Worm (Caenorhabditis elegans) whole organism, L4 larva: ENCODE data around the gene ast-1.
A peak's percentile ranks its signal among the peaks of the same experiment; 100 is the strongest.

Experiments used
- F10B5.3 ChIP-seq: sonication (generic microtip); optimal IDR thresholded peaks from 2 replicates; lab custom pipeline; 2016; ENCODE audit warnings: mild to moderate bottlenecking, missing genetic modification characterization, missing compliant biosample characterization
- F26F4.8 ChIP-seq: fragments of 200-800 bp; sonication (Bioruptor generic); conservative IDR thresholded peaks from 2 replicates; pipeline ENCODE4 v1.3.6; 2022; ENCODE audit warnings: missing genetic modification characterization, missing compliant biosample characterization
- F37D6.2 ChIP-seq: sonication (generic microtip); optimal IDR thresholded peaks from 2 replicates; lab custom pipeline; 2016; ENCODE audit warnings: mild to moderate bottlenecking, missing genetic modification characterization, missing compliant biosample characterization
- T20F7.1 ChIP-seq: fragments of 200-800 bp; sonication (Bioruptor generic); optimal IDR thresholded peaks from 2 replicates; lab custom pipeline; 2018; ENCODE audit warnings: mild to moderate bottlenecking, missing genetic modification characterization, missing compliant biosample characterization
- Y75B8A.6 ChIP-seq: fragments of 200-800 bp; sonication (Bioruptor generic); IDR thresholded peaks from 2 replicates; pipeline ENCODE4 v1.3.6; 2022; ENCODE audit warnings: missing genetic modification reagents, missing genetic modification characterization, missing compliant biosample characterization
- ZK337.2 ChIP-seq: fragments of 200-800 bp; sonication (Bioruptor generic); IDR thresholded peaks from 2 replicates; pipeline ENCODE4 v1.3.6; 2022; ENCODE audit warnings: missing genetic modification reagents, missing genetic modification characterization, missing compliant biosample characterization
- aly-2 ChIP-seq: sonication (generic microtip); optimal IDR thresholded peaks from 2 replicates; lab custom pipeline; 2018; ENCODE audit warnings: missing biosample characterization, missing genetic modification characterization
- ceh-28 ChIP-seq: fragments of 150-350 bp; optimal IDR thresholded peaks from 2 replicates; lab custom pipeline; 2014; ENCODE audit warnings: missing biosample characterization, missing genetic modification reagents, missing genetic modification characterization
- ceh-44 ChIP-seq: fragments of 200-800 bp; sonication (Bioruptor generic); IDR thresholded peaks from 2 replicates; pipeline ENCODE4 v1.3.6; 2022; ENCODE audit warnings: missing genetic modification reagents, missing genetic modification characterization, missing compliant biosample characterization
- ceh-62 ChIP-seq: sonication (generic microtip); optimal IDR thresholded peaks from 2 replicates; lab custom pipeline; 2017; ENCODE audit warnings: missing biosample characterization, missing genetic modification characterization
- cey-2 ChIP-seq: sonication (generic microtip); optimal IDR thresholded peaks from 3 replicates; lab custom pipeline; 2017; ENCODE audit warnings: missing genetic modification characterization, mild to moderate bottlenecking, missing compliant biosample characterization, antibody characterized with exemption, borderline replicate concordance; ENCODE audit not compliant: insufficient read depth
- dmd-8 ChIP-seq: fragments of 200-800 bp; sonication (Bioruptor generic); IDR thresholded peaks from 2 replicates; pipeline ENCODE4 v1.3.6; 2022; ENCODE audit warnings: missing genetic modification characterization, missing compliant biosample characterization
- duxl-1 ChIP-seq: sonication (generic microtip); optimal IDR thresholded peaks from 2 replicates; lab custom pipeline; 2016; ENCODE audit warnings: mild to moderate bottlenecking, missing genetic modification characterization, moderate library complexity, missing compliant biosample characterization; ENCODE audit not compliant: poor library complexity
- dve-1 ChIP-seq: sonication (generic microtip); optimal IDR thresholded peaks from 2 replicates; lab custom pipeline; 2017; ENCODE audit warnings: antibody characterized with exemption, mild to moderate bottlenecking, missing genetic modification characterization, missing compliant biosample characterization; ENCODE audit not compliant: insufficient read depth
- egl-43 ChIP-seq: fragments of 200-800 bp; sonication (Bioruptor generic); IDR thresholded peaks from 2 replicates; pipeline ENCODE4 v1.3.6; 2022; ENCODE audit warnings: missing genetic modification reagents, missing genetic modification characterization, missing compliant biosample characterization
- fos-1 ChIP-seq: fragments of 150-350 bp; optimal IDR thresholded peaks from 2 replicates; lab custom pipeline; 2014; ENCODE audit warnings: missing biosample characterization, missing genetic modification characterization
- lim-7 ChIP-seq: fragments of 200-800 bp; sonication (Bioruptor generic); IDR thresholded peaks from 2 replicates; pipeline ENCODE4 v1.3.6; 2022; ENCODE audit warnings: missing genetic modification characterization, missing compliant biosample characterization
- lin-1 ChIP-seq: fragments of 200-800 bp; sonication (Bioruptor generic); IDR thresholded peaks from 2 replicates; pipeline ENCODE4 v1.3.6; 2022; ENCODE audit warnings: missing genetic modification reagents, missing genetic modification characterization, missing compliant biosample characterization
- lin-13 ChIP-seq: fragments of 150-350 bp; optimal IDR thresholded peaks from 2 replicates; lab custom pipeline; 2014; ENCODE audit warnings: missing biosample characterization, missing genetic modification reagents, missing genetic modification characterization
- lin-29 ChIP-seq: fragments of 200-800 bp; sonication (Bioruptor generic); IDR thresholded peaks from 2 replicates; pipeline ENCODE4 v1.3.6; 2022; ENCODE audit warnings: missing genetic modification reagents, missing genetic modification characterization, missing compliant biosample characterization
- lin-38 ChIP-seq: fragments of 200-800 bp; sonication (Bioruptor generic); IDR thresholded peaks from 2 replicates; pipeline ENCODE4 v1.3.6; 2022; ENCODE audit warnings: missing genetic modification reagents, missing genetic modification characterization, missing compliant biosample characterization
- lin-39 ChIP-seq: fragments of 150-350 bp; optimal IDR thresholded peaks from 2 replicates; lab custom pipeline; 2014; ENCODE audit warnings: missing biosample characterization, missing genetic modification reagents, missing genetic modification characterization
- lir-3 ChIP-seq: sonication (generic microtip); optimal IDR thresholded peaks from 2 replicates; lab custom pipeline; 2016; ENCODE audit warnings: mild to moderate bottlenecking, missing genetic modification characterization, missing compliant biosample characterization
- lsy-2 ChIP-seq, 2 experiments: fragments of 150-350 bp in 1 of 2; sonication (generic microtip) in 1 of 2; optimal IDR thresholded peaks; 2 replicates each; lab custom pipeline; 2014 to 2017; ENCODE audit warnings: missing biosample characterization in 2 of 2, missing genetic modification characterization in 2 of 2
- mdt-29 ChIP-seq: fragments of 200-800 bp; sonication (Bioruptor generic); IDR thresholded peaks from 2 replicates; pipeline ENCODE4 v1.3.6; 2022; ENCODE audit warnings: missing genetic modification reagents, missing genetic modification characterization, missing compliant biosample characterization
- mep-1 ChIP-seq: fragments of 150-350 bp; sonication (generic microtip); optimal IDR thresholded peaks from 3 replicates; lab custom pipeline; 2014; ENCODE audit warnings: missing biosample characterization, missing genetic modification characterization
- mxl-2 ChIP-seq: fragments of 200-800 bp; sonication (Bioruptor generic); conservative IDR thresholded peaks from 2 replicates; pipeline ENCODE4 v1.3.6; 2022; ENCODE audit warnings: missing genetic modification reagents, missing genetic modification characterization, missing compliant biosample characterization
- nhr-111 ChIP-seq: fragments of 200-800 bp; sonication (Bioruptor generic); optimal IDR thresholded peaks from 2 replicates; lab custom pipeline; 2018; ENCODE audit warnings: mild to moderate bottlenecking, missing genetic modification characterization, missing compliant biosample characterization
- nhr-237 ChIP-seq: sonication (generic microtip); optimal IDR thresholded peaks from 2 replicates; lab custom pipeline; 2017; ENCODE audit warnings: missing biosample characterization, missing genetic modification characterization
- snpc-1.2 ChIP-seq: fragments of 200-800 bp; sonication (Bioruptor generic); IDR thresholded peaks from 2 replicates; pipeline ENCODE4 v1.3.6; 2022; ENCODE audit warnings: missing genetic modification reagents, missing genetic modification characterization, missing compliant biosample characterization
- snpc-4 ChIP-seq: fragments of 150-350 bp; optimal IDR thresholded peaks from 2 replicates; lab custom pipeline; 2014; ENCODE audit warnings: missing biosample characterization, missing genetic modification characterization
- tag-97 ChIP-seq: fragments of 200-800 bp; sonication (Bioruptor generic); IDR thresholded peaks from 2 replicates; pipeline ENCODE4 v1.3.6; 2022; ENCODE audit warnings: missing genetic modification characterization, missing compliant biosample characterization
- tra-1 ChIP-seq: fragments of 200-800 bp; sonication (Bioruptor generic); IDR thresholded peaks from 2 replicates; pipeline ENCODE4 v1.3.6; 2022; ENCODE audit warnings: missing genetic modification reagents, missing genetic modification characterization, missing compliant biosample characterization
- unc-62 ChIP-seq, 3 experiments: fragments of 150-350 bp in 1 of 3; sonication (generic microtip); optimal IDR thresholded peaks in 2 of 3; peaks in 1 of 3; 1 replicate in 1 of 3; 2 replicates in 2 of 3; lab custom pipeline; 2014 to 2017; ENCODE audit warnings: missing biosample characterization in 3 of 3, missing genetic modification characterization in 3 of 3, missing genetic modification reagents in 3 of 3, missing genotype in 1 of 3
- zfp-3 ChIP-seq: fragments of 200-800 bp; sonication (Bioruptor generic); conservative IDR thresholded peaks from 2 replicates; pipeline ENCODE4 v1.3.6; 2022; ENCODE audit warnings: missing genetic modification reagents, missing genetic modification characterization, missing compliant biosample characterization
- zip-11 ChIP-seq: fragments of 200-800 bp; sonication (Bioruptor generic); IDR thresholded peaks from 2 replicates; pipeline ENCODE4 v1.3.6; 2022; ENCODE audit warnings: missing genetic modification characterization, missing compliant biosample characterization
- ztf-11 ChIP-seq: fragments of 150-350 bp; optimal IDR thresholded peaks from 2 replicates; lab custom pipeline; 2014; ENCODE audit warnings: missing biosample characterization, missing genetic modification characterization

The ast-1 gene

DNA sequence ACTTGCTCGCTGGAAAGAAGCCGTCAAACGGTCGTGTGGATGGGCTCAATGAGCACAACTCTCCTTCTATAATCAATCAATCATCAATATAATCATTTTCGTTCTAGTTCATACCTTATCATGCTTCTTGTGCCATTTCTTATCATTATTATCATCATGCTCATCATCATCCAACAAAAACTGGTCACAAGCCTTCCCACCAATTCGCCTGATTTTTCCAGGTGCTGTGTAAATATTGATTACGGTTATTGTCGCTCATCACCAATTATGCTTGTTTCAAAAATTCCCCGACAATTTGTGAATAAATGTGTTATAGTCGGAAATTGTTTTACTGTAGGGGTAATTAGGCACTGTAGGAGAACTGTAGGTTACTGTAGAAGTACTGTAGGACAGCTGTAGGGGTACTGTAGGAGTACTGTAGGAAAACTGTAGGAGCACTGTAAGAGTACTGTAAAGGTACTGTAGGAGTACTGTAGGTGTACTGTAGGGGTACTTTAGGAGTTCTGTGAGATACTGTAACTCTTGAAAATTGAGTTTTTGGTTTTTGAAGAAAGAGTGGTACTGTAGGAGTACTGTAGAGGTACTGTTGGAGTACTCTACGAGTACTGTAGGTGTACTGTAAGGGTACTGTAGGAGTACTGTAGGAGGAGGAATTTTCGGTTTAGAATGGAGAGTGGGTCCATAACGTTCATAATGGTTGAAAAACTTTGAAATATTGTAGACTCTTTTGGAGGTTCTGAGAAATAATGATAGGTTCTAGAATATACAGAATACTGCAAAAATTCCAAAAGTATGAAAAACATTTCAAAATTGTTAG lies 40.9 kb downstream of the ast-1 start (continued):
- TF ChIP-seq lim-7 (GFP tag; lab: Robert Waterston, UW) (peak; percentile 60; the same call in 1 of the 2 replicates), snpc-1.2 (GFP tag; lab: Robert Waterston, UW) (no peak), lin-13 (peak; percentile 5), lin-1 (GFP tag; lab: Robert Waterston, UW) (peak; percentile 49; the same call in 1 of the 2 replicates), nhr-111 (GFP tag; lab: Kevin White, UChicago) (no peak), zip-11 (GFP tag; lab: Robert Waterston, UW) (no peak), lin-38 (GFP tag; lab: Robert Waterston, UW) (no peak), F26F4.8 (GFP tag; lab: Robert Waterston, UW) (no peak), lin-39 (tag; lab: Kevin White, UChicago) (no peak), mxl-2 (0 out of 2 replicates have a peak, but pooled peaks have one; percentile 13), F10B5.3 (tag; lab: Kevin White, UChicago) (no peak), dve-1 (tag; lab: Kevin White, UChicago) (peak; percentile 10), snpc-4 (tag; lab: Kevin White, UChicago) (no peak), lin-29 (GFP tag; lab: Robert Waterston, UW) (no peak), dmd-8 (GFP tag; lab: Robert Waterston, UW) (no peak), Y75B8A.6 (GFP tag; lab: Robert Waterston, UW) (0 out of 2 replicates have a peak, but pooled peaks have one; percentile 71), T20F7.1 (GFP tag; lab: Kevin White, UChicago) (no peak), tag-97 (no peak), zfp-3 (GFP tag; lab: Robert Waterston, UW) (0 out of 2 replicates have a peak, but pooled peaks have one; percentile 64), ztf-11 (tag; lab: Kevin White, UChicago) (no peak), ceh-44 (no peak), duxl-1 (peak; percentile 37), ZK337.2 (GFP tag; lab: Robert Waterston, UW) (no peak), mdt-29 (GFP tag; lab: Robert Waterston, UW) (0 out of 2 replicates have a peak, but pooled peaks have one; percentile 41), fos-1 (tag; lab: Kevin White, UChicago) (no peak), cey-2 (tag; lab: Kevin White, UChicago) (no peak), F37D6.2 (tag; lab: Kevin White, UChicago) (no peak), nhr-237 (tag; lab: Kevin White, UChicago) (no peak), ceh-28 (tag; lab: Kevin White, UChicago) (no peak), lir-3 (tag; lab: Kevin White, UChicago) (no peak), aly-2 (tag; lab: Kevin White, UChicago) (no peak), tra-1 (GFP tag; lab: Robert Waterston, UW) (0 out of 2 replicates have a peak, but pooled peaks have one; percentile 18), egl-43 (no peak), ceh-62 (no peak)
- TF ChIP-seq, all 104 proteins: peak for 23

DNA sequence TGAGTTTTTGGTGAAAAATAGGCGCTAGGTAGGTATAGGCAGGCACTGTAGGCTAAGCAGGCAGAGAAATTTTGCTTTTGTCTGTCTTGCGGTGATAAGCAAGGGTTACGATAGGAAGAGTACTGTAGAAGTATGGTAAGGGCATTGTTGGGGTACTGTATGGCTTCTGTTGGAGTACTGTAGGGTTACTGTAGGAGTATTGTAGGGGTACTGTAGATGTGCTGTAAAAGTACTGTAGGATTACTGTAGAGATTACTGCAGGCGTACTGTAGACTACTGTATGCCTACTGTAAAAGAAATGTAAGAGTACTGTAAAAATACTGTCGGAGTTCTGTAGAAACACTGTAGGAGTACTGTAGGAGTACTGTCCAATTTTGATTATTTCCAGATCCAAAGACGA lies 42.7 kb downstream of the ast-1 start:
- TF ChIP-seq zfp-3 (GFP tag; lab: Robert Waterston, UW) (peak; percentile 48; the same call in 1 of the 2 replicates), unc-62 (GFP tag; optimal IDR thresholded peaks at IDR 0.05 in 1 of 2; lab: Kevin White, UChicago) (peak in 1 of 2 experiments; percentile 58), unc-62 (tag; optimal IDR thresholded peaks at IDR 0.05; lab: Kevin White, UChicago) (no peak), lsy-2 (tag; optimal IDR thresholded peaks at IDR 0.05; lab: Kevin White, UChicago) (peak in 1 of 2 experiments; percentile 39), mep-1 (tag; lab: Kevin White, UChicago) (no peak)
- TF ChIP-seq, all 104 proteins: peak for 3
